Worm (Caenorhabditis elegans): ENCODE measurements around the gene hlh-26.

DNA sequence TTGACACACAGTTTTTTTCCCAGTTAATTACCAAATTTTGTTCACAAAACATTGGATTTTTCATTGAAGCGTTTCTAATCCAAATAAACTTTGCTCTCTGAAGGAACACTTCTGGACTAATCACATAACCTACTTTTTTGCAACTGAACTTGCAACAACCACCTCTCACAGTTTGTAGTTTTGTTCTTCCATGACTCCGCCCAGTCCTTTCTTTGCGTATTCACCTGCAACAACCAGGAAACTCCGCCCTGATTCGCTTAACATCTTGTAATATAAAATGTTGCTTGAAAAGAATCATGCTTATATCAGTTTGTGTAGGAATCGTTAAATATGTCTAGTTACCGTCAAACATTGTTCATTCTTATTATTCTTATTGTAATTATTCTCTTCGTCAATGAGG, 22.9 kb upstream of the hlh-26 start, which contains the start of gene ins-11:
- TF ChIP-seq ztf-4 (tag; optimal IDR thresholded peaks at IDR 0.05), result no peak
- TF ChIP-seq unc-39 (tag; optimal IDR thresholded peaks at IDR 0.05), result no peak
- TF ChIP-seq lsy-2 (tag; optimal IDR thresholded peaks at IDR 0.05), result no peak
- TF ChIP-seq ama-1 (optimal IDR thresholded peaks at IDR 0.05), result no peak
- no peak for TF ChIP-seq nhr-12 (tag; optimal IDR thresholded peaks at IDR 0.05)
- no peak for TF ChIP-seq mbf-1 (tag; optimal IDR thresholded peaks at IDR 0.05)
- no peak for TF ChIP-seq fos-1 (tag; optimal IDR thresholded peaks at IDR 0.05)

All from whole organism, L2 larva.